Fruit fly (Drosophila melanogaster) whole organism, embryonic: ENCODE measurements around the gene Ugt37A2.

Experiments used
- Awh ChIP-seq: fragments of 200-800 bp; sonication (Bioruptor generic); IDR thresholded peaks from 2 replicates; pipeline ENCODE4, ENCODE4 v1.3.6; 2022; ENCODE audit warnings: missing biosample characterization, missing genetic modification characterization
- CG10209 ChIP-seq: fragments of 200-800 bp; sonication (Bioruptor generic); optimal IDR thresholded peaks from 3 replicates; lab custom pipeline; 2017; ENCODE audit warnings: missing biosample characterization, mild to moderate bottlenecking, missing genetic modification characterization, missing genetic modification reagents
- CG1024 ChIP-seq: fragments of 200-800 bp; sonication (Bioruptor generic); IDR thresholded peaks from 2 replicates; pipeline ENCODE4 v1.3.6; 2022; ENCODE audit warnings: missing biosample characterization, missing genetic modification characterization
- CG10267 ChIP-seq: fragments of 200-800 bp; sonication (Bioruptor generic); optimal IDR thresholded peaks from 2 replicates; lab custom pipeline; 2018; ENCODE audit warnings: missing biosample characterization, mild to moderate bottlenecking, missing genetic modification characterization, moderate library complexity
- CG10431 ChIP-seq: fragments of 200-800 bp; sonication (Bioruptor generic); optimal IDR thresholded peaks from 3 replicates; lab custom pipeline; 2018; ENCODE audit warnings: missing biosample characterization, mild to moderate bottlenecking, missing genetic modification characterization
- CG12236 ChIP-seq: fragments of 200-800 bp; sonication (Bioruptor generic); optimal IDR thresholded peaks from 2 replicates; lab custom pipeline; 2016; ENCODE audit warnings: missing biosample characterization, missing genetic modification characterization
- CG13123 ChIP-seq: fragments of 200-800 bp; sonication (Bioruptor generic); optimal IDR thresholded peaks from 2 replicates; lab custom pipeline; 2016; ENCODE audit warnings: missing biosample characterization, missing genetic modification characterization
- CG17912 ChIP-seq: fragments of 200-800 bp; sonication (Bioruptor generic); optimal IDR thresholded peaks from 2 replicates; lab custom pipeline; 2018; ENCODE audit warnings: missing biosample characterization, mild to moderate bottlenecking, missing genetic modification characterization
- CG2116 ChIP-seq: fragments of 200-800 bp; sonication (Bioruptor generic); optimal IDR thresholded peaks from 3 replicates; lab custom pipeline; 2018; ENCODE audit warnings: missing biosample characterization, mild to moderate bottlenecking, missing genetic modification characterization
- CG2129 ChIP-seq: fragments of 200-800 bp; sonication (Bioruptor generic); IDR thresholded peaks from 2 replicates; pipeline ENCODE4 v1.3.6; 2022; ENCODE audit warnings: missing biosample characterization, missing genetic modification characterization; ENCODE audit not compliant: partially characterized antibody
- CG2678 ChIP-seq: fragments of 200-800 bp; sonication (Bioruptor generic); optimal IDR thresholded peaks from 3 replicates; lab custom pipeline; 2019; ENCODE audit warnings: missing biosample characterization, mild to moderate bottlenecking, missing genetic modification characterization, moderate library complexity
- CG2712 ChIP-seq: fragments of 200-800 bp; optimal IDR thresholded peaks from 3 replicates; lab custom pipeline; 2019; ENCODE audit warnings: missing biosample characterization, mild to moderate bottlenecking, missing genetic modification characterization, moderate library complexity
- CG31441 ChIP-seq: fragments of 200-800 bp; sonication (Bioruptor generic); IDR thresholded peaks from 2 replicates; pipeline ENCODE4 v1.3.6; 2022; ENCODE audit warnings: missing biosample characterization, missing genetic modification characterization
- CG33213 ChIP-seq: fragments of 200-800 bp; sonication (Bioruptor generic); optimal IDR thresholded peaks from 3 replicates; lab custom pipeline; 2016; ENCODE audit warnings: missing biosample characterization, missing genetic modification characterization
- CG42726 ChIP-seq: fragments of 200-800 bp; sonication (Bioruptor generic); IDR thresholded peaks from 2 replicates; pipeline ENCODE4 v1.3.6; 2022; ENCODE audit warnings: missing biosample characterization, missing genetic modification characterization; ENCODE audit not compliant: partially characterized antibody
- CG6689 ChIP-seq: fragments of 200-800 bp; sonication (Bioruptor generic); IDR thresholded peaks from 2 replicates; pipeline ENCODE4 v1.3.6; 2022; ENCODE audit warnings: missing biosample characterization, missing genetic modification characterization
- CG8281 ChIP-seq: fragments of 200-800 bp; sonication (Bioruptor generic); optimal IDR thresholded peaks from 2 replicates; lab custom pipeline; 2018; ENCODE audit warnings: missing biosample characterization, mild to moderate bottlenecking, missing genetic modification characterization, moderate library complexity
- Dad ChIP-seq: fragments of 200-800 bp; sonication (Bioruptor generic); optimal IDR thresholded peaks from 3 replicates; lab custom pipeline; 2016; ENCODE audit warnings: missing biosample characterization, missing genetic modification characterization
- Dll ChIP-seq: fragments of 200-800 bp; sonication (Bioruptor generic); IDR thresholded peaks from 4 replicates; pipeline ENCODE4 v1.3.6; 2022; ENCODE audit warnings: missing biosample characterization, missing genetic modification characterization; ENCODE audit not compliant: partially characterized antibody
- Eip74EF ChIP-seq, 2 experiments: fragments of 200-800 bp in 1 of 2; fragments of >200 bp in 1 of 2; sonication (Bioruptor generic) in 1 of 2; optimal IDR thresholded peaks; 2 replicates each; lab custom pipeline; 2017 to 2019; ENCODE audit warnings: missing biosample characterization in 2 of 2, missing genetic modification characterization in 2 of 2, mild to moderate bottlenecking in 1 of 2, moderate library complexity in 1 of 2
- Fer1 ChIP-seq: fragments of 200-800 bp; sonication (Bioruptor generic); optimal IDR thresholded peaks from 2 replicates; lab custom pipeline; 2017; ENCODE audit warnings: missing biosample characterization, mild to moderate bottlenecking, missing genetic modification characterization
- Gug ChIP-seq: fragments of 200-800 bp; sonication (Bioruptor generic); IDR thresholded peaks from 4 replicates; pipeline ENCODE4 v1.3.6; 2022; ENCODE audit warnings: missing biosample characterization, missing genetic modification characterization
- H15 ChIP-seq: fragments of 200-800 bp; sonication (Bioruptor generic); IDR thresholded peaks from 3 replicates; pipeline ENCODE4 v1.3.6; 2022; ENCODE audit warnings: missing biosample characterization, missing genetic modification characterization
- Hr51 ChIP-seq, 2 experiments: fragments of 200-800 bp; sonication (Bioruptor generic); optimal IDR thresholded peaks; 2 replicates in 1 of 2; 3 replicates in 1 of 2; lab custom pipeline; 2016 to 2018; ENCODE audit warnings: missing biosample characterization in 2 of 2, missing genetic modification characterization in 2 of 2, mild to moderate bottlenecking in 1 of 2, moderate library complexity in 1 of 2
- Meics ChIP-seq: fragments of 200-800 bp; sonication (Bioruptor generic); optimal IDR thresholded peaks from 2 replicates; lab custom pipeline; 2017; ENCODE audit warnings: missing biosample characterization, mild to moderate bottlenecking, missing genetic modification characterization
- NC2β ChIP-seq: fragments of 200-800 bp; sonication (Bioruptor generic); optimal IDR thresholded peaks from 2 replicates; lab custom pipeline; 2016; ENCODE audit warnings: missing biosample characterization, missing genetic modification characterization
- Oaz ChIP-seq: fragments of 200-800 bp; sonication (Bioruptor generic); IDR thresholded peaks from 2 replicates; pipeline ENCODE4 v1.3.6; 2022; ENCODE audit warnings: missing biosample characterization, missing genetic modification characterization
- PHDP ChIP-seq: fragments of 200-800 bp; sonication (Bioruptor generic); optimal IDR thresholded peaks from 3 replicates; lab custom pipeline; 2018; ENCODE audit warnings: missing biosample characterization, mild to moderate bottlenecking, missing genetic modification characterization, moderate library complexity
- Spps ChIP-seq: fragments of 200-800 bp; sonication (Bioruptor generic); optimal IDR thresholded peaks from 2 replicates; lab custom pipeline; 2018; ENCODE audit warnings: missing biosample characterization, mild to moderate bottlenecking, missing genetic modification characterization
- ac ChIP-seq: fragments of 200-800 bp; sonication (Bioruptor generic); optimal IDR thresholded peaks from 3 replicates; lab custom pipeline; 2017; ENCODE audit warnings: missing biosample characterization, mild to moderate bottlenecking, missing genetic modification characterization
- bab2 ChIP-seq: fragments of 200-800 bp; sonication (Bioruptor generic); optimal IDR thresholded peaks from 2 replicates; lab custom pipeline; 2016; ENCODE audit warnings: missing biosample characterization, missing genetic modification characterization
- bowl ChIP-seq: fragments of 200-800 bp; sonication (Bioruptor generic); IDR thresholded peaks from 2 replicates; pipeline ENCODE4 v1.3.6; 2022; ENCODE audit warnings: missing biosample characterization, missing genetic modification characterization
- bsh ChIP-seq, 2 experiments: fragments of 200-800 bp; sonication (Bioruptor generic); optimal IDR thresholded peaks; 2 replicates each; lab custom pipeline; 2017 to 2018; ENCODE audit warnings: mild to moderate bottlenecking in 2 of 2, missing biosample characterization in 2 of 2, missing genetic modification characterization in 2 of 2, moderate library complexity in 1 of 2
- chif ChIP-seq, 2 experiments: fragments of 200-800 bp; sonication (Bioruptor generic); optimal IDR thresholded peaks; 3 replicates each; lab custom pipeline; 2016; ENCODE audit warnings: missing biosample characterization in 2 of 2, missing genetic modification characterization in 2 of 2
- dm ChIP-seq: fragments of 200-800 bp; sonication (Bioruptor generic); optimal IDR thresholded peaks from 3 replicates; lab custom pipeline; 2016; ENCODE audit warnings: missing biosample characterization, missing genetic modification characterization
- ftz-f1 ChIP-seq: fragments of 200-800 bp; sonication (Bioruptor generic); optimal IDR thresholded peaks from 2 replicates; lab custom pipeline; 2016; ENCODE audit warnings: missing biosample characterization, missing genetic modification characterization
- ham ChIP-seq: fragments of 200-800 bp; sonication (Bioruptor generic); IDR thresholded peaks from 2 replicates; pipeline ENCODE4 v1.3.6; 2022; ENCODE audit warnings: missing biosample characterization, missing genetic modification characterization
- ind ChIP-seq: fragments of 200-800 bp; sonication (Bioruptor generic); optimal IDR thresholded peaks from 3 replicates; lab custom pipeline; 2016; ENCODE audit warnings: missing biosample characterization, missing genetic modification characterization
- lov ChIP-seq, 2 experiments: fragments of 200-800 bp in 1 of 2; fragments of >200 bp in 1 of 2; sonication (Bioruptor generic) in 1 of 2; IDR thresholded peaks in 1 of 2; optimal IDR thresholded peaks in 1 of 2; 2 replicates in 1 of 2; 3 replicates in 1 of 2; pipeline versions ENCODE4 v1.3.6 to Lab custom; 2017 to 2022; ENCODE audit warnings: missing biosample characterization in 1 of 2, missing genetic modification characterization in 1 of 2
- mam ChIP-seq: fragments of 200-800 bp; sonication (Bioruptor generic); optimal IDR thresholded peaks from 3 replicates; lab custom pipeline; 2016; ENCODE audit warnings: missing biosample characterization, missing genetic modification characterization
- phol ChIP-seq: fragments of 200-800 bp; sonication (Bioruptor generic); optimal IDR thresholded peaks from 3 replicates; lab custom pipeline; 2018; ENCODE audit warnings: missing biosample characterization, mild to moderate bottlenecking, missing genetic modification characterization, moderate library complexity
- prd ChIP-seq, 3 experiments: fragments of >200 bp in 2 of 3; fragments of 200-800 bp in 1 of 3; sonication (Bioruptor generic) in 1 of 3; optimal IDR thresholded peaks in 2 of 3; IDR thresholded peaks in 1 of 3; 2 replicates in 2 of 3; 3 replicates in 1 of 3; pipeline versions ENCODE4 v1.3.6 to Lab custom; 2017 to 2022; ENCODE audit warnings: missing biosample characterization in 1 of 3, missing genetic modification characterization in 1 of 3
- repo ChIP-seq: fragments of 200-800 bp; sonication (Bioruptor generic); optimal IDR thresholded peaks from 2 replicates; lab custom pipeline; 2016; ENCODE audit warnings: missing biosample characterization, missing genetic modification characterization
- salm ChIP-seq: fragments of 200-800 bp; sonication (Bioruptor generic); optimal IDR thresholded peaks from 2 replicates; lab custom pipeline; 2018; ENCODE audit warnings: missing biosample characterization, mild to moderate bottlenecking, missing genetic modification characterization
- sim ChIP-seq: fragments of 200-800 bp; sonication (Bioruptor generic); IDR thresholded peaks from 2 replicates; pipeline ENCODE4 v1.3.6; 2022; ENCODE audit warnings: missing biosample characterization, missing genetic modification characterization
- sr ChIP-seq: fragments of 200-800 bp; sonication (Bioruptor generic); IDR thresholded peaks from 3 replicates; pipeline ENCODE4 v1.3.6; 2022; ENCODE audit warnings: missing biosample characterization, missing genetic modification characterization
- tin ChIP-seq: fragments of 200-800 bp; sonication (Bioruptor generic); optimal IDR thresholded peaks from 3 replicates; lab custom pipeline; 2016; ENCODE audit warnings: missing biosample characterization, missing genetic modification characterization
- z ChIP-seq: fragments of 200-800 bp; sonication (Bioruptor generic); IDR thresholded peaks from 3 replicates; pipeline ENCODE4 v1.3.6; 2022; ENCODE audit warnings: missing biosample characterization, missing genetic modification characterization

Ugt37A2 gene

dm6 chr3R:12719627-12720343 is 19.7 kb upstream of the Ugt37A2 start (continued):
- TF ChIP-seq CG17912, result no peak
- peak; percentile 69 for TF ChIP-seq CG2712 (tag; lab: Kevin White, UChicago)
- peak; percentile 17 for TF ChIP-seq ftz-f1 (GFP tag; lab: Kevin White, UChicago)
- no peak for TF ChIP-seq repo (GFP tag; lab: Kevin White, UChicago)
- no peak for TF ChIP-seq CG6689 (GFP tag; lab: Robert Waterston, UW)
- no peak for TF ChIP-seq sim
- TF ChIP-seq Meics, result peak; percentile 40
- no peak for TF ChIP-seq bab2
- TF ChIP-seq ind (GFP tag; lab: Kevin White, UChicago), result peak; percentile 8
- TF ChIP-seq ham, result no peak
- TF ChIP-seq CG33213, result no peak
- no peak for TF ChIP-seq CG1024
- peak; percentile 28 for TF ChIP-seq CG8281 (tag; lab: Kevin White, UChicago)
- no peak for TF ChIP-seq H15
- no peak for TF ChIP-seq salm (tag; lab: Kevin White, UChicago)
- 0 out of 2 replicates have a peak, but pooled peaks have one; percentile 29 for TF ChIP-seq CG42726 (GFP tag; lab: Robert Waterston, UW)
- TF ChIP-seq ac (GFP tag; lab: Kevin White, UChicago), result no peak
- TF ChIP-seq CG10209 (GFP tag; lab: Kevin White, UChicago), result peak; percentile 2
- no peak for TF ChIP-seq Awh (GFP tag; lab: Robert Waterston, UW)
- TF ChIP-seq chif (GFP tag; optimal IDR thresholded peaks at IDR 0.05; lab: Kevin White, UChicago), result no peak
- TF ChIP-seq bowl (GFP tag; lab: Robert Waterston, UW), result no peak
- peak; percentile 41 for TF ChIP-seq CG31441 (GFP tag; lab: Robert Waterston, UW)
- no peak for TF ChIP-seq CG12236 (GFP tag; lab: Kevin White, UChicago)
- no peak for TF ChIP-seq Gug (GFP tag; lab: Robert Waterston, UW)
- TF ChIP-seq prd (optimal IDR thresholded peaks at IDR 0.05; lab: Kevin White, UChicago), result no peak
- no peak for TF ChIP-seq prd (GFP tag; IDR thresholded peaks at IDR 0.05; lab: Robert Waterston, UW)
- no peak for TF ChIP-seq CG10431 (GFP tag; lab: Kevin White, UChicago)
- no peak for TF ChIP-seq Oaz (GFP tag; lab: Robert Waterston, UW)
- no peak for TF ChIP-seq lov (optimal IDR thresholded peaks at IDR 0.05; lab: Kevin White, UChicago)
- 0 out of 3 replicates have a peak, but pooled peaks have one; percentile 17 for TF ChIP-seq lov (GFP tag; IDR thresholded peaks at IDR 0.05; lab: Robert Waterston, UW)
- no peak for TF ChIP-seq Spps (tag; lab: Kevin White, UChicago)
- TF ChIP-seq Dll, result no peak
- TF ChIP-seq bsh (GFP tag; optimal IDR thresholded peaks at IDR 0.05; lab: Kevin White, UChicago), result peak; percentile 17 to 33
- peak in 1 of 2 experiments; percentile 67 for TF ChIP-seq Hr51 (GFP tag; optimal IDR thresholded peaks at IDR 0.05; lab: Kevin White, UChicago)
- TF ChIP-seq dm, result no peak
- no peak for TF ChIP-seq CG2129
- peak; percentile 27 for TF ChIP-seq CG10267 (tag; lab: Kevin White, UChicago)
- peak; percentile 35 for TF ChIP-seq PHDP (tag; lab: Kevin White, UChicago)
- no peak for TF ChIP-seq CG13123 (GFP tag; lab: Kevin White, UChicago)
- no peak for TF ChIP-seq Dad (GFP tag; lab: Kevin White, UChicago)
- TF ChIP-seq CG2116 (GFP tag; lab: Kevin White, UChicago), result no peak
- no peak for TF ChIP-seq mam (GFP tag; lab: Kevin White, UChicago)
- no peak for TF ChIP-seq sr (GFP tag; lab: Robert Waterston, UW)
- TF ChIP-seq Fer1, result peak; percentile 60
- TF ChIP-seq NC2β (GFP tag; lab: Kevin White, UChicago), result no peak
- TF ChIP-seq CG2678 (tag; lab: Kevin White, UChicago), result peak; percentile 73
- no peak for TF ChIP-seq tin (GFP tag; lab: Kevin White, UChicago)
- TF ChIP-seq Eip74EF (GFP tag; optimal IDR thresholded peaks at IDR 0.05; lab: Kevin White, UChicago), result no peak
- no peak for TF ChIP-seq z (GFP tag; lab: Robert Waterston, UW)
- peak; percentile 40 for TF ChIP-seq phol (tag; lab: Kevin White, UChicago)
